Fruit fly (Drosophila melanogaster) whole organism, embryonic: Measurements from ENCODE around the gene Pis.

Experiments used
- Adf1 ChIP-seq: fragments of 200-800 bp; sonication (Bioruptor generic); IDR thresholded peaks from 2 replicates; pipeline ENCODE4 v1.3.6; 2022; ENCODE audit warnings: missing biosample characterization, missing genetic modification characterization
- Atf6 ChIP-seq: fragments of 200-800 bp; sonication (Bioruptor generic); IDR thresholded peaks from 2 replicates; pipeline ENCODE4 v1.3.6; 2022; ENCODE audit warnings: missing biosample characterization, missing genetic modification characterization
- CG10543 ChIP-seq: fragments of 200-800 bp; sonication (Bioruptor generic); optimal IDR thresholded peaks from 3 replicates; lab custom pipeline; 2017; ENCODE audit warnings: missing biosample characterization, mild to moderate bottlenecking, missing genetic modification characterization, moderate library complexity
- CG10979 ChIP-seq: fragments of 200-800 bp; sonication (Bioruptor generic); optimal IDR thresholded peaks from 2 replicates; lab custom pipeline; 2018; ENCODE audit warnings: missing biosample characterization, mild to moderate bottlenecking, missing genetic modification characterization, moderate library complexity
- CG12942 ChIP-seq: fragments of 200-800 bp; sonication (Bioruptor generic); optimal IDR thresholded peaks from 3 replicates; lab custom pipeline; 2016; ENCODE audit warnings: missing biosample characterization, missing genetic modification characterization
- CG13296 ChIP-seq: fragments of 200-800 bp; sonication (Bioruptor generic); optimal IDR thresholded peaks from 3 replicates; lab custom pipeline; 2018; ENCODE audit warnings: missing biosample characterization, mild to moderate bottlenecking, missing genetic modification characterization
- CG13424 ChIP-seq: fragments of 200-800 bp; sonication (Bioruptor generic); optimal IDR thresholded peaks from 2 replicates; lab custom pipeline; 2019; ENCODE audit warnings: missing biosample characterization, mild to moderate bottlenecking, missing genetic modification characterization, moderate library complexity
- CG14860 ChIP-seq: fragments of 200-800 bp; sonication (Bioruptor generic); IDR thresholded peaks from 3 replicates; pipeline ENCODE4 v1.3.6; 2022; ENCODE audit warnings: missing biosample characterization, missing genetic modification characterization; ENCODE audit not compliant: partially characterized antibody
- CG15073 ChIP-seq: fragments of 200-800 bp; sonication (Bioruptor generic); optimal IDR thresholded peaks from 2 replicates; lab custom pipeline; 2016; ENCODE audit warnings: missing biosample characterization, missing genetic modification characterization
- CG17829 ChIP-seq: fragments of 200-800 bp; optimal IDR thresholded peaks from 2 replicates; lab custom pipeline; 2019; ENCODE audit warnings: missing biosample characterization, mild to moderate bottlenecking, missing genetic modification characterization, moderate library complexity
- CG4404 ChIP-seq: fragments of 200-800 bp; sonication (Bioruptor generic); IDR thresholded peaks from 2 replicates; pipeline ENCODE4 v1.3.6; 2022; ENCODE audit warnings: missing biosample characterization, missing genetic modification characterization
- CG4820 ChIP-seq: fragments of 200-800 bp; sonication (Bioruptor generic); optimal IDR thresholded peaks from 3 replicates; lab custom pipeline; 2016; ENCODE audit warnings: missing biosample characterization, missing genetic modification characterization
- CG6654 ChIP-seq: fragments of 200-800 bp; sonication (Bioruptor generic); optimal IDR thresholded peaks from 2 replicates; lab custom pipeline; 2017; ENCODE audit warnings: missing biosample characterization, mild to moderate bottlenecking, missing genetic modification characterization
- CG6689 ChIP-seq: fragments of 200-800 bp; sonication (Bioruptor generic); IDR thresholded peaks from 2 replicates; pipeline ENCODE4 v1.3.6; 2022; ENCODE audit warnings: missing biosample characterization, missing genetic modification characterization
- CG7271 ChIP-seq: fragments of 200-800 bp; sonication (Bioruptor generic); optimal IDR thresholded peaks from 2 replicates; lab custom pipeline; 2018; ENCODE audit warnings: missing biosample characterization, mild to moderate bottlenecking, missing genetic modification characterization, moderate library complexity
- CG7839 ChIP-seq: fragments of 200-800 bp; sonication (Bioruptor generic); optimal IDR thresholded peaks from 3 replicates; lab custom pipeline; 2018; ENCODE audit warnings: missing biosample characterization, mild to moderate bottlenecking, missing genetic modification characterization, moderate library complexity
- CG7987 ChIP-seq: fragments of 200-800 bp; sonication (Bioruptor generic); optimal IDR thresholded peaks from 2 replicates; lab custom pipeline; 2018; ENCODE audit warnings: missing biosample characterization, mild to moderate bottlenecking, missing genetic modification characterization, moderate library complexity
- D ChIP-seq, 2 experiments: fragments of 200-800 bp in 1 of 2; fragments of >200 bp in 1 of 2; sonication (Bioruptor generic) in 1 of 2; optimal IDR thresholded peaks; 2 replicates in 1 of 2; 3 replicates in 1 of 2; lab custom pipeline; 2017; ENCODE audit warnings: mild to moderate bottlenecking in 1 of 2, missing biosample characterization in 1 of 2, missing genetic modification characterization in 1 of 2, missing genetic modification reagents in 1 of 2
- Doc2 ChIP-seq: fragments of 200-800 bp; sonication (Bioruptor generic); IDR thresholded peaks from 2 replicates; pipeline ENCODE4 v1.3.6; 2022; ENCODE audit warnings: missing biosample characterization, missing genetic modification characterization
- Dref ChIP-seq: fragments of 200-800 bp; sonication (Bioruptor generic); IDR thresholded peaks from 2 replicates; pipeline ENCODE4 v1.3.6; 2022; ENCODE audit warnings: missing biosample characterization, missing genetic modification characterization
- Gsc ChIP-seq: fragments of 200-800 bp; sonication (Bioruptor generic); IDR thresholded peaks from 2 replicates; pipeline ENCODE4 v1.3.6; 2022; ENCODE audit warnings: missing biosample characterization, missing genetic modification characterization
- HLH4C ChIP-seq: fragments of 200-800 bp; sonication (Bioruptor generic); IDR thresholded peaks from 3 replicates; pipeline ENCODE4 v1.3.6; 2022; ENCODE audit warnings: missing biosample characterization, missing genetic modification characterization; ENCODE audit not compliant: partially characterized antibody
- HLH54F ChIP-seq: fragments of 200-800 bp; sonication (Bioruptor generic); optimal IDR thresholded peaks from 3 replicates; lab custom pipeline; 2016; ENCODE audit warnings: missing biosample characterization, missing genetic modification characterization
- Hand ChIP-seq: fragments of 200-800 bp; sonication (Bioruptor generic); optimal IDR thresholded peaks from 2 replicates; lab custom pipeline; 2017; ENCODE audit warnings: mild to moderate bottlenecking, missing biosample characterization, missing genetic modification reagents, missing genetic modification characterization
- Hr3 ChIP-seq: fragments of 200-800 bp; sonication (Bioruptor generic); optimal IDR thresholded peaks from 3 replicates; lab custom pipeline; 2016; ENCODE audit warnings: missing biosample characterization, missing genetic modification characterization
- MBD-R2 ChIP-seq: fragments of 200-800 bp; sonication (Bioruptor generic); IDR thresholded peaks from 2 replicates; pipeline ENCODE4 v1.3.6; 2022; ENCODE audit warnings: missing biosample characterization, missing genetic modification characterization
- MTF-1 ChIP-seq: fragments of 200-800 bp; sonication (Bioruptor generic); optimal IDR thresholded peaks from 2 replicates; lab custom pipeline; 2018; ENCODE audit warnings: missing biosample characterization, mild to moderate bottlenecking, missing genetic modification characterization, borderline replicate concordance
- Oaz ChIP-seq: fragments of 200-800 bp; sonication (Bioruptor generic); IDR thresholded peaks from 2 replicates; pipeline ENCODE4 v1.3.6; 2022; ENCODE audit warnings: missing biosample characterization, missing genetic modification characterization
- Ptx1 ChIP-seq: fragments of 200-800 bp; sonication (Bioruptor generic); IDR thresholded peaks from 2 replicates; pipeline ENCODE4 v1.3.6; 2022; ENCODE audit warnings: missing biosample characterization, missing genetic modification characterization
- Xrp1 ChIP-seq: fragments of 200-800 bp; sonication (Bioruptor generic); IDR thresholded peaks from 2 replicates; pipeline ENCODE4 v1.3.6; 2022; ENCODE audit warnings: missing biosample characterization, missing genetic modification characterization
- bsh ChIP-seq, 2 experiments: fragments of 200-800 bp; sonication (Bioruptor generic); optimal IDR thresholded peaks; 2 replicates each; lab custom pipeline; 2017 to 2018; ENCODE audit warnings: mild to moderate bottlenecking in 2 of 2, missing biosample characterization in 2 of 2, missing genetic modification characterization in 2 of 2, moderate library complexity in 1 of 2
- dmrt99B ChIP-seq: fragments of 200-800 bp; sonication (Bioruptor generic); optimal IDR thresholded peaks from 2 replicates; lab custom pipeline; 2018; ENCODE audit warnings: missing biosample characterization, mild to moderate bottlenecking, missing genetic modification characterization, moderate library complexity
- esg ChIP-seq: fragments of 200-800 bp; sonication (Bioruptor generic); conservative IDR thresholded peaks from 2 replicates; pipeline ENCODE4 v1.3.6; 2022; ENCODE audit warnings: missing biosample characterization, missing genetic modification characterization
- fd3F ChIP-seq: fragments of 200-800 bp; sonication (Bioruptor generic); optimal IDR thresholded peaks from 2 replicates; lab custom pipeline; 2018; ENCODE audit warnings: missing biosample characterization, mild to moderate bottlenecking, missing genetic modification characterization, moderate library complexity
- fu2 ChIP-seq: fragments of 200-800 bp; sonication (Bioruptor generic); optimal IDR thresholded peaks from 2 replicates; lab custom pipeline; 2016; ENCODE audit warnings: missing biosample characterization, missing genetic modification characterization
- grn ChIP-seq: fragments of 200-800 bp; sonication (Bioruptor generic); optimal IDR thresholded peaks from 3 replicates; lab custom pipeline; 2017; ENCODE audit warnings: missing biosample characterization, missing genetic modification characterization
- jumu ChIP-seq: fragments of 200-800 bp; sonication (Bioruptor generic); optimal IDR thresholded peaks from 3 replicates; lab custom pipeline; 2016; ENCODE audit warnings: missing biosample characterization, missing genetic modification characterization
- klu ChIP-seq: fragments of 200-800 bp; sonication (Bioruptor generic); IDR thresholded peaks from 2 replicates; pipeline ENCODE4 v1.3.6; 2022; ENCODE audit warnings: missing biosample characterization, missing genetic modification characterization
- p53 ChIP-seq: fragments of 200-800 bp; sonication (Bioruptor generic); optimal IDR thresholded peaks from 2 replicates; lab custom pipeline; 2016; ENCODE audit warnings: missing biosample characterization, missing genetic modification characterization
- pan ChIP-seq, 4 experiments: fragments of >200 bp in 3 of 4; fragments of 200-800 bp in 1 of 4; sonication (Bioruptor generic) in 1 of 4; optimal IDR thresholded peaks in 3 of 4; IDR thresholded peaks in 1 of 4; 2 replicates each; pipeline versions ENCODE4 v1.3.6 to Lab custom; 2017 to 2022; ENCODE audit warnings: missing biosample characterization in 2 of 4, missing genetic modification characterization in 2 of 4, mixed read lengths in 1 of 4
- pum ChIP-seq: fragments of 200-800 bp; sonication (Bioruptor generic); optimal IDR thresholded peaks from 2 replicates; lab custom pipeline; 2016; ENCODE audit warnings: missing biosample characterization, missing genetic modification characterization
- repo ChIP-seq: fragments of 200-800 bp; sonication (Bioruptor generic); optimal IDR thresholded peaks from 2 replicates; lab custom pipeline; 2016; ENCODE audit warnings: missing biosample characterization, missing genetic modification characterization
- run ChIP-seq: fragments of 200-800 bp; sonication (Bioruptor generic); optimal IDR thresholded peaks from 3 replicates; lab custom pipeline; 2018; ENCODE audit warnings: missing biosample characterization, mild to moderate bottlenecking, missing genetic modification characterization
- sima ChIP-seq: fragments of 200-800 bp; sonication (Bioruptor generic); optimal IDR thresholded peaks from 2 replicates; lab custom pipeline; 2016; ENCODE audit warnings: missing biosample characterization, missing genetic modification characterization
- sug ChIP-seq: fragments of 200-800 bp; optimal IDR thresholded peaks from 2 replicates; lab custom pipeline; 2019; ENCODE audit warnings: missing biosample characterization, mild to moderate bottlenecking, missing genetic modification characterization, moderate library complexity
- tll ChIP-seq, 2 experiments: fragments of 200-800 bp in 1 of 2; fragments of >200 bp in 1 of 2; sonication (Bioruptor generic) in 1 of 2; optimal IDR thresholded peaks; 2 replicates each; lab custom pipeline; 2017 to 2019; ENCODE audit warnings: missing biosample characterization in 2 of 2, missing genetic modification characterization in 2 of 2, mild to moderate bottlenecking in 1 of 2, moderate library complexity in 1 of 2
- tna ChIP-seq: fragments of 200-800 bp; sonication (Bioruptor generic); IDR thresholded peaks from 2 replicates; pipeline ENCODE4 v1.3.6; 2022; ENCODE audit warnings: missing biosample characterization, missing genetic modification characterization; ENCODE audit not compliant: partially characterized antibody
- zfh2 ChIP-seq: fragments of 200-800 bp; sonication (Bioruptor generic); optimal IDR thresholded peaks from 2 replicates; lab custom pipeline; 2016; ENCODE audit warnings: missing biosample characterization, missing genetic modification characterization

Pis gene

DNA sequence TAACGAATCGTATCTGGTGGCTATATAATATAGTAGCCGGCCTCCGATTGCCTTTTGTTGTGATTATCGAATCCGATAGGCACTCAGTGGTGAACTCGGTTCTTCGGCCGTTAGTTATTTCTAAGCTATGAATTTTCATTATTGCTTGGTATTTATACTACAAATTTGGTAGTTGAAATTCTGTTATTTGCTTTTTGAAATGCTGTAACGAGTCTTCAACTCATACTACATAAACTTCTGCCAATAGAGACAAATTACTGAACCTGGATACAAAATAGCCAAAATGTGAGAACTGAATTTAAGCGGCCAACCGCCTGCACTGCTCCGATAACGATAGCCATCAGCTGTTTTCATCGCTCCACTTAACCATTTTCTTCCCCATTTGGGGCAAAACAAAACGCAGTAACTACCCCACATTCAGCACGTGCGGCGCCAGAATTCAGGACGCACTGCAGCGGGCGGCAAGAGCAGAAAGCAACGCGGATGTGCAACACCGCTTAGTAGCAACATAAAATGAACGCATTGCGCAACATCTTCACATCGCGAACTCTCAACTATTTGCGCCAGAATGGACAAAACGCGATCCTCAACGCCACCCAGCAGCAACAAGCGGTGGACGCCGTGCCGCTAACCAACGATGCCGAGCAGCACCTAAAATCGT is 35.5 kb upstream of the Pis start, which contains the start of the genes CG11679 and CG8206 (continued):
- TF ChIP-seq Hand (GFP tag; lab: Kevin White, UChicago) (no peak), CG10979 (no peak), CG7987 (no peak), CG7839 (tag; lab: Kevin White, UChicago) (peak; percentile 49), klu (peak; percentile 19; the same call in 1 of the 2 replicates), repo (GFP tag; lab: Kevin White, UChicago) (no peak), CG7271 (tag; lab: Kevin White, UChicago) (no peak), HLH4C (GFP tag; lab: Robert Waterston, UW) (peak; percentile 53; the same call in 2 of the 3 replicates), CG12942 (GFP tag; lab: Kevin White, UChicago) (peak; percentile 18), fd3F (GFP tag; lab: Kevin White, UChicago) (no peak), MBD-R2 (GFP tag; lab: Robert Waterston, UW) (peak; percentile 77), Atf6 (GFP tag; lab: Robert Waterston, UW) (no peak), Ptx1 (peak; percentile 40; the same call in 1 of the 2 replicates), Doc2 (GFP tag; lab: Robert Waterston, UW) (no peak), sug (tag; lab: Kevin White, UChicago) (peak; percentile 71), CG6689 (GFP tag; lab: Robert Waterston, UW) (peak; percentile 55), CG4820 (GFP tag; lab: Kevin White, UChicago) (peak; percentile 35), Xrp1 (GFP tag; lab: Robert Waterston, UW) (peak; percentile 41; the same call in 1 of the 2 replicates), Hr3 (GFP tag; lab: Kevin White, UChicago) (peak; percentile 14), p53 (GFP tag; lab: Kevin White, UChicago) (no peak), Gsc (GFP tag; lab: Robert Waterston, UW) (no peak), dmrt99B (tag; lab: Kevin White, UChicago) (peak; percentile 35), pum (GFP tag; lab: Kevin White, UChicago) (peak; percentile 54), HLH54F (peak; percentile 39), pan (optimal IDR thresholded peaks at IDR 0.05; lab: Kevin White, UChicago) (no peak), pan (GFP tag; optimal IDR thresholded peaks at IDR 0.05 in 1 of 2, IDR thresholded peaks at IDR 0.05 in 1 of 2) (no peak), run (tag; lab: Kevin White, UChicago) (no peak), jumu (GFP tag; lab: Kevin White, UChicago) (peak; percentile 51), CG13296 (GFP tag; lab: Kevin White, UChicago) (peak; percentile 31), sima (GFP tag; lab: Kevin White, UChicago) (no peak), MTF-1 (no peak), CG4404 (peak; percentile 27; the same call in 1 of the 2 replicates), D (optimal IDR thresholded peaks at IDR 0.05; lab: Kevin White, UChicago) (no peak), D (GFP tag; optimal IDR thresholded peaks at IDR 0.05; lab: Kevin White, UChicago) (no peak), Adf1 (no peak), Dref (GFP tag; lab: Robert Waterston, UW) (peak; percentile 73), tll (GFP tag; optimal IDR thresholded peaks at IDR 0.05; lab: Kevin White, UChicago) (peak in 1 of 2 experiments; percentile 36), tna (GFP tag; lab: Robert Waterston, UW) (no peak), Oaz (GFP tag; lab: Robert Waterston, UW) (no peak), bsh (GFP tag; optimal IDR thresholded peaks at IDR 0.05; lab: Kevin White, UChicago) (no peak), fu2 (peak; percentile 25), CG17829 (peak; percentile 23), esg (no peak), grn (GFP tag; lab: Kevin White, UChicago) (no peak), CG10543 (GFP tag; lab: Kevin White, UChicago) (peak; percentile 34), CG6654 (GFP tag; lab: Kevin White, UChicago) (no peak), zfh2 (GFP tag; lab: Kevin White, UChicago) (peak; percentile 47), CG13424 (tag; lab: Kevin White, UChicago) (peak; percentile 56), CG15073 (GFP tag; lab: Kevin White, UChicago) (no peak), CG14860 (GFP tag; lab: Robert Waterston, UW) (no peak)
